Fruit fly (Drosophila melanogaster): ENCODE data around the gene mRpL45.

- TF ChIP-seq usp (GFP tag; optimal IDR thresholded peaks at IDR 0.05) (no peak), pan (optimal IDR thresholded peaks at IDR 0.05) (no peak), Sp1 (GFP tag; optimal IDR thresholded peaks at IDR 0.05) (peak; percentile 39), sv (GFP tag; optimal IDR thresholded peaks at IDR 0.05) (peak; percentile 10)
These were observed 6.4 kb downstream of the mRpL45 start for dm6 chr3R:22624737-22625136.

Data from whole organism, wandering third instar larva.